Worm (Caenorhabditis elegans) whole organism, dauer: ENCODE data around the gene ZK1086.2.

ENCODE experiments used
- unc-62 ChIP-seq: sonication (generic microtip); optimal IDR thresholded peaks from 2 replicates; lab custom pipeline; 2017; ENCODE audit warnings: missing biosample characterization, missing genetic modification reagents, missing genetic modification characterization

The ZK1086.2 gene

DNA sequence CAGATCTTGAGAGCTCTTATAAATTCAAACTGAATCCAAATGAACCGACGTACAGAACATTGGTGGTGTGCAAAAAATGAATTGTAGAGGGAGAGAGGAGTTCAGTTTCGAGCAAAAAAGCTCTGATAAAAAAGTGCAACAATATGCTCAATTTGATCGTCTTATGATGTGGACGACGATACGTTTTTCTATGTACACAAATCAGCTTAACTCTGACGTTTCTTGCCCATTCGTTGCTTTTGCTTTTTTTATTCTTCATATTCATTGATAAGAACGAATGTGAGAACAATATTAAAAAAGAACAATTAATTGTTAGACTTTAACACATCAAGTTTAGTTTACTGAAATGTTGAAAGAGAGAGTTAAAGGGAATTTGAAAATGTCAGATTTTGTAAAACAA, 19.3 kb downstream of the ZK1086.2 start:
- TF ChIP-seq unc-62 = no peak

- TF ChIP-seq unc-62 = no peak
Observed at ce11 chrX:13772734-13773133, 20.7 kb downstream of the ZK1086.2 start.

ce11 chrX:13770508-13770978, 22.9 kb downstream of the ZK1086.2 start, which contains the start of gene nkb-3:
nkb-3 (minus strand) TSS chrX:13770558.
- TF ChIP-seq unc-62 = no peak

- TF ChIP-seq unc-62 = no peak
Observed at ce11 chrX:13768562-13768961, 24.9 kb downstream of the ZK1086.2 start.

- no peak for TF ChIP-seq unc-62
Observed at ce11 chrX:13767282-13767681, 26.1 kb downstream of the ZK1086.2 start.

DNA sequence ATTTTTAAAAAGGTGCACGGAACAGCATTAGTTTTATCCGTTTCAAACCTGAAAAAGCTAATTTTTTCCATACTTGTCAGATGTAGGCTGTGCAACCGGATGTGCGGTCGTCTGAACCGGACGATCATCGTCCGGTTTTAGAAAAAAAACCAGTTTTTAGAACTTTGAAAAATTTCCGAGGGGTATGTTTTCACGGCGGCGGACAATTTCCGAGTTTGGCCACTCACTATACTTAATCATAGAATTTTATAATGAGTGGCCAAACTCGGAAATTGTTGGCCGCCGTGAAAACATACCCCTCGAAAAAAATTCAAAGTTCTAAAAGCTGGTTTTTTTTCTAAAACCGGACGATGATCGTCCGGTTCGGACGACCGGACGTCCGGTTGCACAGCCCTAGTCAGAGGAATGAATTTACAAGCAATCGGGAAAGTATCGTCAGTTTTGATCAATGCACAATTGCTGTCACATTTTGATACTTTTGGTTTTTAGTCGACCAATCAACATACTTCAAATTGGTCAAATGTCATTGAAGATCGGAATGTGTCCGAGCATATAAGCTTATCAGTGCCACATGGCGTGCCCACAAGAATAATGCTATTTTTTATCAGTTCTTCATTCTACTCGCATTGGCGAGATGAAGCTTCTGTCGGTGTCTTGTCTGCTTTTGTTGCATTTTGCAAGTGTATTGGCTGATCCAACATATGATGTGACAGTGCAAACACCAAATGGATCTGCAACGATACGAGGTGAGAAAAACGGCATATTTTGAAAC, 33.6 kb downstream of the ZK1086.2 start, which contains the start of gene cest-13:
TSS of gene cest-13 (plus strand) at position 562 of the 772 bp plus-strand sequence.
- no peak for TF ChIP-seq unc-62

DNA sequence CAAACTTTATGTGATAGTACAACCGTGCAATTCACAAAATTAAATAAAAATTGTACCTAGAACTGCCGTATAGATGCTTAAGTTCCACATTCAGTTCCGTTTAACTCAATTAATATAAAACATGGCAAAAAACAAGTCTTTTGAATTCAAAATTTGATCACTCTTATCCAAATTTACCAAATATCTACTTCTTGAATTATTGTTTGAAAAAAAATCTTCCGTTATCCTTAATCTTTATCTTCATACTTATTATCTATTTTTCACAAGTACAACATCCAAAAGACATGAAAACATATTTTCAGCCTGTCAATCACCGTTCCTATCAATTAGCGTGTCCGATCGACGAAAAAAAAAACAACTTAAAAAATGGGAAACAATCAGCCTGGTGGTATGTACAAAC, 38.0 kb downstream of the ZK1086.2 start, which contains the start of gene aakb-1:
TSS of gene aakb-1 (plus strand) at position 301 of the 400 bp plus-strand sequence.
- TF ChIP-seq unc-62 = no peak

ce11 chrX:13754498-13754897, 38.9 kb downstream of the ZK1086.2 start:
- no peak for TF ChIP-seq unc-62

- no peak for TF ChIP-seq unc-62
Observed at ce11 chrX:13752822-13753581, 40.4 kb downstream of the ZK1086.2 start.

ce11 chrX:13747997-13748396, 45.4 kb downstream of the ZK1086.2 start:
- no peak for TF ChIP-seq unc-62

- no peak for TF ChIP-seq unc-62
Observed at ce11 chrX:13746661-13747365, 46.6 kb downstream of the ZK1086.2 start, which contains the start of gene nhr-71. nhr-71 (plus strand) TSS chrX:13747315.

- TF ChIP-seq unc-62 = no peak
Observed at ce11 chrX:13746231-13746630, 47.2 kb downstream of the ZK1086.2 start.

DNA sequence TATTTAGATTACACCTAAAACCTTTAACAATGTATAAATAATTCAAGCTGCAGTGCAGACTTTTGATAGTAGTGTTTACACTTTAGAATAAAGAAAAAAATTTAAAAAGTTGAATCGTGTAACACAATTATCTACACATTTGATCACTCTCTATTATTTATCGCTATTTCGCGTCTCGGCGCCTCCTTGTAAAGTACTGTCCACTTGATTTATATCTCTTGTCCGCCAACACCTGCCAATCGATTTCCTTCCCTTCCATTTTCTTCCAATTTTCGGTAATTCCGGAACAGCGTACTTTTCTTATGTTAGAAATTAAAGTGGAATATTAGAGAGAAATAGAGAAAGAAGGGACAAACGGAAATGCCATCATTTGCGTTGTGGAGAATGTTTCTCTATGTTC, 47.9 kb downstream of the ZK1086.2 start:
- TF ChIP-seq unc-62 = no peak

- no peak for TF ChIP-seq unc-62
Observed at ce11 chrX:13744543-13745113, 48.8 kb downstream of the ZK1086.2 start.

ce11 chrX:13743371-13743770, 50.1 kb downstream of the ZK1086.2 start:
- no peak for TF ChIP-seq unc-62
